Fruit fly (Drosophila melanogaster): ENCODE data around the gene Rpn11.

- TF ChIP-seq Sin3A (optimal IDR thresholded peaks at IDR 0.05): no peak
- TF ChIP-seq psq (optimal IDR thresholded peaks at IDR 0.05): no peak
- TF ChIP-seq insv (optimal IDR thresholded peaks at IDR 0.05): no peak
- TF ChIP-seq ttk (optimal IDR thresholded peaks at IDR 0.05): no peak
- no peak for TF ChIP-seq h (optimal IDR thresholded peaks at IDR 0.05)
- no peak for TF ChIP-seq Myc (optimal IDR thresholded peaks at IDR 0.05)
These were observed 33.0 kb upstream of the Rpn11 start for dm6 chr2L:5092597-5092991.

All from Kc167 (cell line).